Worm (Caenorhabditis elegans) whole organism, dauer: ENCODE data around the gene srh-138.
"Not testable (repeated sequence)": the region's sequence is repeated elsewhere in the genome, so short reads cannot be mapped to it uniquely, and the experiment has no call there.

Experiments used
- unc-62 ChIP-seq: sonication (generic microtip); optimal IDR thresholded peaks from 2 replicates; lab custom pipeline; 2017; ENCODE audit warnings: missing biosample characterization, missing genetic modification reagents, missing genetic modification characterization

srh-138 gene

ce11 chrV:16470916-16471315 is at the start of gene srh-138:
Gene srh-138, minus strand, starts transcription at chrV:16471016.
- TF ChIP-seq unc-62 (GFP tag; lab: Kevin White, UChicago) = no peak

DNA sequence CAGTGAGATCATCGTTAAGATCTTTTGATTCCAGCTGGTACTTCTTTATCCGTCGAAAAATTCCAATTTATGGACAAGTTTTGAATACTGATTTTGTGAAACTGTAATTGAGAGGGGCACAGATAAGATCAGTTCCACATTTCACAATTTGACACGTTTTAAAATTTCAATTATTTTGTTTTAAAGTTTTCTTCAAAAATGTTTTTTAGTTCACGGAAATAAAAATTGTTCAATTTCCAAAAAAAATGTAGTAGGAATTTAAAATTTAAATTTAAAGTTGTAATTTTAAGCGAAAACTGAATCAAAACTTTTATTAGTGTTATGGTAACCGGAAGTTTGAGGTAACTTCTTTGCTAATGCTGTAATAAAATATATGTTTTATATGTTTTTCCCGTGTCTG is 46.8 kb upstream of the srh-138 start, which contains the start of gene F36D3.4:
TSS of gene F36D3.4 (minus strand) at position 101 of the 400 bp plus-strand sequence.
- no peak for TF ChIP-seq unc-62 (GFP tag; lab: Kevin White, UChicago)

DNA sequence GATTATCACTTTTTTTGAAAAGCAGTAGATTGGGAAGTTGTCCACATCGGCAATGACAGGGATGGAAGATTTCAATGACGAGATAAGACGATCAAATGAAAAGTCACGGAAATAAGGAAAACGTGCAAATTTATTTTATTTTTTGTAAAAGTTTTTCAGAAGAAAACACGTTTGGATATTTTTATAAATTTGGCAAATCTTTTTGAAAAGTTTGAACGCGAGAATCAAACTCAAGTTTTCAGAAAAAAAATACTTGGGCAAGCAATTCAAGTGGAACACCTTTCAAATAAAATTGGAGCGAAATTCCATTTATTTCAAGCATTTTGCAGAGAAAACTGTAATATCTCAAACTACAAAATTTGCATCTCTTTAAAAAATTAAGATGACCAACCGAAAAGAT is 44.3 kb upstream of the srh-138 start, which contains the start of gene F36D3.5:
TSS of gene F36D3.5 (minus strand) at position 101 of the 400 bp plus-strand sequence.
- TF ChIP-seq unc-62 (GFP tag; lab: Kevin White, UChicago) = not testable (repeated sequence)

ce11 chrV:16508667-16509066 is 37.9 kb upstream of the srh-138 start, which contains the start of gene srr-3:
Gene srr-3, minus strand, starts transcription at chrV:16508767.
- TF ChIP-seq unc-62 (GFP tag; lab: Kevin White, UChicago) = no peak

DNA sequence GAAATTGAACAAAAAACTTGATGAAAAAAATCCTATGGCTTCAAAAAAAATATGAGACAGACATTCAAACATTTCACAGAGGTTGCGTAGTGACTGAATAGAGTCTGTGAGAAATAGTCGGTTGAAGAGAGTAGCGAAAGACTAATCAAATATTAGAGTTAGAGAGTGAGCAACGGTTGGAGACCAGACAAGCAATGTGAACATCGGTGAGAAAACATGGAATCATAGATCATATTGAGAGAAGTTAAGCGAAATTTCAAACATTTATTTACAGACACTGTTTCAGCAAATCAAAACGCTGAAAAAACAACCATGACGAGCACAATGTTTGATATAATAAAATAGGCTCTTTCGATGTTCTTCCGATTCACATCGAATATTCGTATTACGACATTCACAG is 35.8 kb upstream of the srh-138 start:
- TF ChIP-seq unc-62 (GFP tag; lab: Kevin White, UChicago) = no peak

DNA sequence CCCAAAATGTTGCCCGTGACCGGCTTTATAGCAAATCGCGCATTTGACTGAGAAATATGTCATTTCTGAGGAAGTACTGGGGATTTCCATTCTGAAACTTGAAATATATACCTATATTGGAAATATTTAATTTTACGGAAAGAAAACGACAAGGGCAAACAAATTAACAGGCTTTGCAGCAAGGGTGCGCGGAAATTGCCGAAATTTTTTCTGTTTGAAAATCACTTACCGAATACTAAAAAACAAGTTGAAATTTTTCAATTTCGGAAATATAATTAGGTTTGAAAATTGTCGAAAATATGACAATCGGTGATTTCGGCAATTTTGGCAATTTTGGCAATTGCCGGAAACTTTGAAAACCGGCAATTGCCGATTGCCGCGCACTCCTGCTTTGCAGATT is 35.0 kb upstream of the srh-138 start, which contains the start of gene nhr-54:
TSS of gene nhr-54 (minus strand) at position 101 of the 400 bp plus-strand sequence.
- no peak for TF ChIP-seq unc-62 (GFP tag; lab: Kevin White, UChicago)

- no peak for TF ChIP-seq unc-62 (GFP tag; lab: Kevin White, UChicago)
These were observed 32.3 kb upstream of the srh-138 start, which contains the start of gene F36D3.14 for ce11 chrV:16503164-16503563. Gene F36D3.14, minus strand, starts transcription at chrV:16503264.

DNA sequence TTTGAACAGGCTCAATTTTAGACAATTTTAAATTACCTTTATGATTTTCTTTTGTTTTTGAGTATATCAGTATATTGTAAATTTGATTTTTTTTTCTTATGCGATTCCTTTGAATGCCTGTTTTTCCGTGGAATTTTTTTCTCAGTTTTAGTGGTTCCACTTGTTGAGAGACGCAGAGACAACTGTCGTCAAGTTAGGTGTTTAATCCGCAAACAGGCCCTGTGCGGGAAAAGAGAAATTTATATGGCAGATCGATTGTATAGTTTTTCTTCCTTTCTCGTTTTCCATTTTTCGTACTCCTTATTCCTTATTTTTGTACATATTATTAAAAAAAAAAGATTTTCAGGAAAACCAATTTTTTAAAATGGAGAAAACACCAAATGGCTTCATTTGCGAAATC is 28.2 kb upstream of the srh-138 start, which contains the start of gene F36D3.1:
TSS of gene F36D3.1 (plus strand) at position 347 of the 400 bp plus-strand sequence.
- TF ChIP-seq unc-62 (GFP tag; lab: Kevin White, UChicago) = no peak

ce11 chrV:16497504-16497903 is 26.7 kb upstream of the srh-138 start, which contains the start of gene srh-136:
Gene srh-136, minus strand, starts transcription at chrV:16497596.
- no peak for TF ChIP-seq unc-62 (GFP tag; lab: Kevin White, UChicago)

DNA sequence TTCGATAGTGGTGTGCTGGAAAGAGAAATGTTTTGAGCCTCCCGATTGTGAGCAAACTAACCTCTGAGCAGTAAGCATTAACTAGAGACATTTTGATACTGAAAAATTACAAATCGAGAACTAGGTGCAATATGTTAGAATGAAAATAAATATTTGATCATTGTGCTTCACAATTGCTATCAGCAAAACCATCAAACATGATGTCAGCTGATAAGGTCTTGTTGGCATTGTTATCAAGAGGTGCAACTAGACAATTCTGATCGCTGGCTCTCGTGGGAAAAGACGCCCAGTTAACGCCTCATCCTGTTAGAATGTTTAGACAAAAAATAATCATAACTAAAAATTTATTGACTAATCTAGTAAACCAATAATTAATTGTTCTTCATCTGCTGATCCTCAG is 23.5 kb upstream of the srh-138 start, which contains the start of gene comt-2:
TSS of gene comt-2 (minus strand) at position 131 of the 400 bp plus-strand sequence.
- TF ChIP-seq unc-62 (GFP tag; lab: Kevin White, UChicago) = no peak

- TF ChIP-seq unc-62 (GFP tag; lab: Kevin White, UChicago) = no peak
These were observed 17.4 kb upstream of the srh-138 start, which contains the start of gene sqst-4 for ce11 chrV:16488172-16488571. Gene sqst-4, plus strand, starts transcription at chrV:16488472.

DNA sequence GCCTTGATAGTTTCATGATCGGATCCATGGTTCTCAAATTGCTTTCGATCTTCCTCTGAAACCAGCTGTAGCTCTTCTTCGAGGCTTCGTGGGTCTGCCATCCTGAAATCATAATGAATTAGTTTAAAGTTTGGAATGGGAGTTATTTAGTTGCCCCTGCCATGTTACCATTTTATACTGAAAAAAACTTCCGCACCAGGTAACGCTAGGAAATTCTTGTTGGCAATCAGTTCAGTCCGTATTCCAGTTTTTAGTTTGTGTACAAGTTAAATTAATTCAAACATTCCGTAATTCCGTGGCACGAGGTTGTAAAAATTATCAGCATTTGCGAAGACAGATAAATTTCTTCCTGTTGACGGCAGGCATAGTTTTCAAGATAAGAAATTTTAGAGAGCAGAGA is 16.7 kb upstream of the srh-138 start, which contains the start of gene Y32B12A.5:
TSS of gene Y32B12A.5 (minus strand) at position 101 of the 400 bp plus-strand sequence.
- no peak for TF ChIP-seq unc-62 (GFP tag; lab: Kevin White, UChicago)

- TF ChIP-seq unc-62 (GFP tag; lab: Kevin White, UChicago) = no peak
These were observed 12.9 kb upstream of the srh-138 start, which contains the start of gene srh-139 for ce11 chrV:16483681-16484080. Gene srh-139, plus strand, starts transcription at chrV:16483981.

ce11 chrV:16483044-16483443 is 12.2 kb upstream of the srh-138 start, which contains the start of gene F57E7.2:
Gene F57E7.2, minus strand, starts transcription at chrV:16483144.
- TF ChIP-seq unc-62 (GFP tag; lab: Kevin White, UChicago) = no peak

- no peak for TF ChIP-seq unc-62 (GFP tag; lab: Kevin White, UChicago)
These were observed 10.3 kb upstream of the srh-138 start, which contains the start of the genes F57E7.4 and spig-6 for ce11 chrV:16480919-16481630. Gene F57E7.4, minus strand, starts transcription at chrV:16481019. Gene spig-6, plus strand, starts transcription at chrV:16481580.

DNA sequence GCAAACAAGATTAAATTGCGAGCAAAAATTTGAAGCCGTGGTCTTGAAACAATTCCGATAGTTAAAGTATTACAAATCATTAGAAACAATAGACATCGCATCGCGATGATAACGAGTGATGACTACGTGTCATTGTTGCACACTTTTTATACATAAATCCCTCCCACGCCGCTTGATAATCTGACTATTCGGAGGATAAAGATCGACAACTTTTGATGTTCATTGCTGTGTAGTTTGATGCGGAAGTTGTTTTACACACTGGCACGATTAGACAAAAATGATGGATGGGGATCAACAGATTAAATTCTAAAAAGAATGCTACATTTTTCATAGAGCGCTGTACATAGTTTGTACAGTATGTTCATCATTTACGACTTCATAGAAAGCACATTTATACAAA is 8.5 kb upstream of the srh-138 start, which contains the start of gene T08G3.11:
TSS of gene T08G3.11 (minus strand) at position 101 of the 400 bp plus-strand sequence.
- TF ChIP-seq unc-62 (GFP tag; lab: Kevin White, UChicago) = no peak
